Worm (Caenorhabditis elegans): ENCODE results near the gene egl-44.

- no peak for TF ChIP-seq hnd-1 (tag; optimal IDR thresholded peaks at IDR 0.05)
- TF ChIP-seq aly-1 (tag; optimal IDR thresholded peaks at IDR 0.05): no peak
- no peak for TF ChIP-seq hmg-4 (GFP tag; optimal IDR thresholded peaks at IDR 0.05)
- no peak for TF ChIP-seq tra-4 (tag; optimal IDR thresholded peaks at IDR 0.05)
- no peak for TF ChIP-seq scrt-1 (GFP tag; IDR thresholded peaks at IDR 0.05)
- no peak for TF ChIP-seq ceh-13 (GFP tag; optimal IDR thresholded peaks at IDR 0.05)
- no peak for TF ChIP-seq ama-1 (optimal IDR thresholded peaks at IDR 0.05)
- no peak for TF ChIP-seq tbx-11 (GFP tag; IDR thresholded peaks at IDR 0.05)
- no peak for TF ChIP-seq flt-1 (GFP tag; IDR thresholded peaks at IDR 0.05)
- TF ChIP-seq ceh-36 (tag; optimal IDR thresholded peaks at IDR 0.05): no peak
Observed at ce11 chrII:5930095-5930653, 1.6 kb downstream of the egl-44 start.
